Fruit fly (Drosophila melanogaster) whole organism, embryonic: Measurements from ENCODE around the gene CG10492.

Experiments used
- Awh ChIP-seq: fragments of 200-800 bp; sonication (Bioruptor generic); IDR thresholded peaks from 2 replicates; pipeline ENCODE4, ENCODE4 v1.3.6; 2022; ENCODE audit warnings: missing biosample characterization, missing genetic modification characterization
- C15 ChIP-seq: fragments of 200-800 bp; sonication (Bioruptor generic); IDR thresholded peaks from 3 replicates; pipeline ENCODE4 v1.3.6; 2022; ENCODE audit warnings: missing biosample characterization, missing genetic modification characterization
- CG10543 ChIP-seq: fragments of 200-800 bp; sonication (Bioruptor generic); optimal IDR thresholded peaks from 3 replicates; lab custom pipeline; 2017; ENCODE audit warnings: missing biosample characterization, mild to moderate bottlenecking, missing genetic modification characterization, moderate library complexity
- CG12659 ChIP-seq: fragments of 200-800 bp; sonication (Bioruptor generic); optimal IDR thresholded peaks from 3 replicates; lab custom pipeline; 2017; ENCODE audit warnings: mild to moderate bottlenecking, missing biosample characterization, missing genetic modification reagents, missing genetic modification characterization
- CG15269 ChIP-seq: fragments of 200-800 bp; sonication (Bioruptor generic); optimal IDR thresholded peaks from 2 replicates; lab custom pipeline; 2018; ENCODE audit warnings: missing biosample characterization, mild to moderate bottlenecking, missing genetic modification characterization, moderate library complexity
- CG15696 ChIP-seq: fragments of 200-800 bp; sonication (Bioruptor generic); optimal IDR thresholded peaks from 2 replicates; lab custom pipeline; 2019; ENCODE audit warnings: missing biosample characterization, mild to moderate bottlenecking, missing genetic modification characterization, moderate library complexity
- CG17802 ChIP-seq: fragments of 200-800 bp; sonication (Bioruptor generic); optimal IDR thresholded peaks from 2 replicates; lab custom pipeline; 2018; ENCODE audit warnings: missing biosample characterization, mild to moderate bottlenecking, missing genetic modification characterization, moderate library complexity
- CG17829 ChIP-seq: fragments of 200-800 bp; optimal IDR thresholded peaks from 2 replicates; lab custom pipeline; 2019; ENCODE audit warnings: missing biosample characterization, mild to moderate bottlenecking, missing genetic modification characterization, moderate library complexity
- CG17912 ChIP-seq: fragments of 200-800 bp; sonication (Bioruptor generic); optimal IDR thresholded peaks from 2 replicates; lab custom pipeline; 2018; ENCODE audit warnings: missing biosample characterization, mild to moderate bottlenecking, missing genetic modification characterization
- CG18011 ChIP-seq: fragments of 200-800 bp; sonication (Bioruptor generic); optimal IDR thresholded peaks from 2 replicates; lab custom pipeline; 2017; ENCODE audit warnings: missing biosample characterization, missing genetic modification characterization, mild to moderate bottlenecking, moderate library complexity, missing genotype
- CG30020 ChIP-seq: fragments of 200-800 bp; optimal IDR thresholded peaks from 2 replicates; lab custom pipeline; 2019; ENCODE audit warnings: missing biosample characterization, mild to moderate bottlenecking, missing genetic modification characterization, moderate library complexity
- CG31365 ChIP-seq: fragments of 200-800 bp; sonication (Bioruptor generic); optimal IDR thresholded peaks from 2 replicates; lab custom pipeline; 2018; ENCODE audit warnings: missing biosample characterization, mild to moderate bottlenecking, missing genetic modification characterization
- CG3163 ChIP-seq: fragments of 200-800 bp; sonication (Bioruptor generic); optimal IDR thresholded peaks from 3 replicates; lab custom pipeline; 2016; ENCODE audit warnings: missing biosample characterization, missing genetic modification characterization
- CG34422 ChIP-seq: fragments of 200-800 bp; sonication (Bioruptor generic); IDR thresholded peaks from 3 replicates; pipeline ENCODE4 v1.3.6; 2022; ENCODE audit warnings: missing biosample characterization, missing genetic modification characterization
- CG6683 ChIP-seq: fragments of 200-800 bp; sonication (Bioruptor generic); optimal IDR thresholded peaks from 2 replicates; lab custom pipeline; 2017; ENCODE audit warnings: missing biosample characterization, mild to moderate bottlenecking, missing genetic modification characterization, missing genetic modification reagents
- CG7372 ChIP-seq: fragments of 200-800 bp; sonication (Bioruptor generic); IDR thresholded peaks from 2 replicates; pipeline ENCODE4 v1.3.6; 2022; ENCODE audit warnings: missing biosample characterization, missing genetic modification characterization
- CG8290 ChIP-seq, 3 experiments: fragments of 200-800 bp; sonication (Bioruptor generic); optimal IDR thresholded peaks; 2 replicates each; lab custom pipeline; 2016 to 2019; ENCODE audit warnings: missing biosample characterization in 3 of 3, missing genetic modification characterization in 3 of 3, mild to moderate bottlenecking in 2 of 3, moderate library complexity in 1 of 3
- CG9727 ChIP-seq: fragments of 200-800 bp; sonication (Bioruptor generic); optimal IDR thresholded peaks from 3 replicates; lab custom pipeline; 2017; ENCODE audit warnings: missing biosample characterization, mild to moderate bottlenecking, missing genetic modification characterization
- CoRest ChIP-seq: fragments of 200-800 bp; sonication (Bioruptor generic); optimal IDR thresholded peaks from 3 replicates; lab custom pipeline; 2018; ENCODE audit warnings: missing biosample characterization, mild to moderate bottlenecking, missing genetic modification characterization, moderate library complexity
- CrebB ChIP-seq: fragments of 200-800 bp; sonication (Bioruptor generic); optimal IDR thresholded peaks from 3 replicates; lab custom pipeline; 2018; ENCODE audit warnings: missing biosample characterization, mild to moderate bottlenecking, missing genetic modification characterization
- Dip3 ChIP-seq: fragments of 200-800 bp; sonication (Bioruptor generic); optimal IDR thresholded peaks from 3 replicates; lab custom pipeline; 2016; ENCODE audit warnings: missing biosample characterization, missing genetic modification characterization
- Doc3 ChIP-seq: fragments of 200-800 bp; sonication (Bioruptor generic); IDR thresholded peaks from 3 replicates; pipeline ENCODE4 v1.3.6; 2022; ENCODE audit warnings: missing biosample characterization, missing genetic modification characterization; ENCODE audit not compliant: partially characterized antibody
- Elba2 ChIP-seq: fragments of 200-800 bp; sonication (Bioruptor generic); optimal IDR thresholded peaks from 3 replicates; lab custom pipeline; 2016; ENCODE audit warnings: missing biosample characterization, missing genetic modification characterization
- Ets65A ChIP-seq: fragments of 200-800 bp; sonication (Bioruptor generic); peaks from one replicate; lab custom pipeline; 2016; ENCODE audit warnings: missing biosample characterization, missing genetic modification characterization
- Fer1 ChIP-seq: fragments of 200-800 bp; sonication (Bioruptor generic); optimal IDR thresholded peaks from 2 replicates; lab custom pipeline; 2017; ENCODE audit warnings: missing biosample characterization, mild to moderate bottlenecking, missing genetic modification characterization
- Gug ChIP-seq: fragments of 200-800 bp; sonication (Bioruptor generic); IDR thresholded peaks from 4 replicates; pipeline ENCODE4 v1.3.6; 2022; ENCODE audit warnings: missing biosample characterization, missing genetic modification characterization
- Hand ChIP-seq: fragments of 200-800 bp; sonication (Bioruptor generic); optimal IDR thresholded peaks from 2 replicates; lab custom pipeline; 2017; ENCODE audit warnings: mild to moderate bottlenecking, missing biosample characterization, missing genetic modification reagents, missing genetic modification characterization
- Spps ChIP-seq: fragments of 200-800 bp; sonication (Bioruptor generic); optimal IDR thresholded peaks from 2 replicates; lab custom pipeline; 2018; ENCODE audit warnings: missing biosample characterization, mild to moderate bottlenecking, missing genetic modification characterization
- Xrp1 ChIP-seq: fragments of 200-800 bp; sonication (Bioruptor generic); IDR thresholded peaks from 2 replicates; pipeline ENCODE4 v1.3.6; 2022; ENCODE audit warnings: missing biosample characterization, missing genetic modification characterization
- ac ChIP-seq: fragments of 200-800 bp; sonication (Bioruptor generic); optimal IDR thresholded peaks from 3 replicates; lab custom pipeline; 2017; ENCODE audit warnings: missing biosample characterization, mild to moderate bottlenecking, missing genetic modification characterization
- ato ChIP-seq: fragments of 200-800 bp; sonication (Bioruptor generic); IDR thresholded peaks from 2 replicates; pipeline ENCODE4 v1.3.6; 2022; ENCODE audit warnings: missing biosample characterization, missing genetic modification characterization; ENCODE audit not compliant: partially characterized antibody
- az2 ChIP-seq: fragments of 200-800 bp; sonication (Bioruptor generic); optimal IDR thresholded peaks from 3 replicates; lab custom pipeline; 2016; ENCODE audit warnings: missing biosample characterization, missing genetic modification characterization
- ci ChIP-seq: fragments of 200-800 bp; sonication (Bioruptor generic); IDR thresholded peaks from 3 replicates; pipeline ENCODE4 v1.3.6; 2022; ENCODE audit warnings: missing biosample characterization, missing genetic modification characterization
- croc ChIP-seq: fragments of 200-800 bp; sonication (Bioruptor generic); conservative IDR thresholded peaks from 3 replicates; pipeline ENCODE4 v1.3.6; 2022; ENCODE audit warnings: missing biosample characterization, missing genetic modification characterization
- dati ChIP-seq: fragments of 200-800 bp; sonication (Bioruptor generic); IDR thresholded peaks from 2 replicates; pipeline ENCODE4 v1.3.6; 2022; ENCODE audit warnings: missing biosample characterization, missing genetic modification characterization
- dmrt11E ChIP-seq: fragments of 200-800 bp; sonication (Bioruptor generic); optimal IDR thresholded peaks from 3 replicates; lab custom pipeline; 2018; ENCODE audit warnings: missing biosample characterization, mild to moderate bottlenecking, missing genetic modification characterization, moderate library complexity
- eve ChIP-seq, 2 experiments: fragments of >200 bp; optimal IDR thresholded peaks; 2 replicates each; lab custom pipeline; 2017; ENCODE audit warnings: missing biosample characterization in 2 of 2, missing genetic modification characterization in 2 of 2
- hbn ChIP-seq: fragments of 200-800 bp; sonication (Bioruptor generic); IDR thresholded peaks from 2 replicates; pipeline ENCODE4 v1.3.6; 2022; ENCODE audit warnings: missing biosample characterization, missing genetic modification characterization; ENCODE audit not compliant: partially characterized antibody
- lmd ChIP-seq: fragments of 200-800 bp; sonication (Bioruptor generic); IDR thresholded peaks from 2 replicates; pipeline ENCODE4 v1.3.6; 2022; ENCODE audit warnings: missing biosample characterization, missing genetic modification characterization
- lov ChIP-seq, 2 experiments: fragments of 200-800 bp in 1 of 2; fragments of >200 bp in 1 of 2; sonication (Bioruptor generic) in 1 of 2; IDR thresholded peaks in 1 of 2; optimal IDR thresholded peaks in 1 of 2; 2 replicates in 1 of 2; 3 replicates in 1 of 2; pipeline versions ENCODE4 v1.3.6 to Lab custom; 2017 to 2022; ENCODE audit warnings: missing biosample characterization in 1 of 2, missing genetic modification characterization in 1 of 2
- pho ChIP-seq: fragments of 200-800 bp; sonication (Bioruptor generic); optimal IDR thresholded peaks from 2 replicates; lab custom pipeline; 2016; ENCODE audit warnings: missing biosample characterization, missing genetic modification characterization
- phol ChIP-seq: fragments of 200-800 bp; sonication (Bioruptor generic); optimal IDR thresholded peaks from 3 replicates; lab custom pipeline; 2018; ENCODE audit warnings: missing biosample characterization, mild to moderate bottlenecking, missing genetic modification characterization, moderate library complexity
- pum ChIP-seq: fragments of 200-800 bp; sonication (Bioruptor generic); optimal IDR thresholded peaks from 2 replicates; lab custom pipeline; 2016; ENCODE audit warnings: missing biosample characterization, missing genetic modification characterization
- rib ChIP-seq: fragments of 200-800 bp; sonication (Bioruptor generic); IDR thresholded peaks from 2 replicates; pipeline ENCODE4 v1.3.6; 2022; ENCODE audit warnings: missing biosample characterization, missing genetic modification characterization
- ro ChIP-seq: fragments of 200-800 bp; sonication (Bioruptor generic); IDR thresholded peaks from 2 replicates; pipeline ENCODE4 v1.3.6; 2022; ENCODE audit warnings: missing biosample characterization, missing genetic modification characterization
- sens ChIP-seq: fragments of 200-800 bp; sonication (Bioruptor generic); peaks from one replicate; lab custom pipeline; 2016; ENCODE audit warnings: missing biosample characterization, missing genetic modification characterization
- sima ChIP-seq: fragments of 200-800 bp; sonication (Bioruptor generic); optimal IDR thresholded peaks from 2 replicates; lab custom pipeline; 2016; ENCODE audit warnings: missing biosample characterization, missing genetic modification characterization
- tin ChIP-seq: fragments of 200-800 bp; sonication (Bioruptor generic); optimal IDR thresholded peaks from 3 replicates; lab custom pipeline; 2016; ENCODE audit warnings: missing biosample characterization, missing genetic modification characterization
- trem ChIP-seq: fragments of 200-800 bp; optimal IDR thresholded peaks from 3 replicates; lab custom pipeline; 2019; ENCODE audit warnings: missing biosample characterization, mild to moderate bottlenecking, missing genetic modification characterization, moderate library complexity
- z ChIP-seq: fragments of 200-800 bp; sonication (Bioruptor generic); IDR thresholded peaks from 3 replicates; pipeline ENCODE4 v1.3.6; 2022; ENCODE audit warnings: missing biosample characterization, missing genetic modification characterization

CG10492 gene

dm6 chr2L:19058916-19059315 is 5.0 kb downstream of the CG10492 start, which contains the start of gene Phlpp (continued):
- peak; percentile 59 for TF ChIP-seq dmrt11E (tag; lab: Kevin White, UChicago)
- TF ChIP-seq phol (tag; lab: Kevin White, UChicago): peak; percentile 74
- TF ChIP-seq sens: peak; percentile 95
- peak; percentile 26 for TF ChIP-seq Spps (tag; lab: Kevin White, UChicago)
- peak; percentile 49 for TF ChIP-seq CG7372
- TF ChIP-seq Elba2: peak; percentile 18
- TF ChIP-seq pho (GFP tag; lab: Kevin White, UChicago): no peak
- no peak for TF ChIP-seq CG17912 (GFP tag; lab: Kevin White, UChicago)
- TF ChIP-seq lmd: peak; percentile 19; the same call in 1 of the 2 replicates
- no peak for TF ChIP-seq CG18011 (GFP tag; lab: Kevin White, UChicago)
- peak; percentile 67 for TF ChIP-seq CG17829 (tag; lab: Kevin White, UChicago)
- TF ChIP-seq CG17802 (tag; lab: Kevin White, UChicago): peak; percentile 14
- TF ChIP-seq z (GFP tag; lab: Robert Waterston, UW): peak; percentile 57; the same call in 1 of the 3 replicates
- no peak for TF ChIP-seq ro (GFP tag; lab: Robert Waterston, UW)
- TF ChIP-seq CG8290 (GFP tag; optimal IDR thresholded peaks at IDR 0.05; lab: Kevin White, UChicago): peak; percentile 14
- no peak for TF ChIP-seq CG8290 (tag; optimal IDR thresholded peaks at IDR 0.05; lab: Kevin White, UChicago)
- TF ChIP-seq Dip3 (GFP tag; lab: Kevin White, UChicago): peak; percentile 27
- peak; percentile 47 for TF ChIP-seq CoRest
- 0 out of 2 replicates have a peak, but pooled peaks have one; percentile 27 for TF ChIP-seq dati (GFP tag; lab: Robert Waterston, UW)
- peak; percentile 49 for TF ChIP-seq CG3163 (GFP tag; lab: Kevin White, UChicago)
- TF ChIP-seq CG10543 (GFP tag; lab: Kevin White, UChicago): no peak
- TF ChIP-seq rib (GFP tag; lab: Robert Waterston, UW): no peak
- peak; percentile 25 for TF ChIP-seq Fer1
- no peak for TF ChIP-seq CG31365
- TF ChIP-seq CG34422 (GFP tag; lab: Robert Waterston, UW): peak; percentile 70; the same call in 1 of the 3 replicates
- peak; percentile 40; the same call in 1 of the 3 replicates for TF ChIP-seq ci (GFP tag; lab: Robert Waterston, UW)
- peak; percentile 59 for TF ChIP-seq croc
- TF ChIP-seq CG6683: no peak
- no peak for TF ChIP-seq eve (GFP tag; optimal IDR thresholded peaks at IDR 0.05; lab: Kevin White, UChicago)
- TF ChIP-seq CG12659: no peak
- TF ChIP-seq CG15269 (tag; lab: Kevin White, UChicago): no peak
- peak; percentile 12 for TF ChIP-seq CG9727
- peak; percentile 13 for TF ChIP-seq Ets65A (GFP tag; lab: Kevin White, UChicago)
- TF ChIP-seq pum (GFP tag; lab: Kevin White, UChicago): peak; percentile 33
- peak; percentile 60 for TF ChIP-seq trem (tag; lab: Kevin White, UChicago)
- no peak for TF ChIP-seq Hand (GFP tag; lab: Kevin White, UChicago)
- TF ChIP-seq az2 (GFP tag; lab: Kevin White, UChicago): peak; percentile 36
- no peak for TF ChIP-seq lov (optimal IDR thresholded peaks at IDR 0.05; lab: Kevin White, UChicago)
- no peak for TF ChIP-seq lov (GFP tag; IDR thresholded peaks at IDR 0.05; lab: Robert Waterston, UW)
- no peak for TF ChIP-seq ac (GFP tag; lab: Kevin White, UChicago)
- TF ChIP-seq CrebB (tag; lab: Kevin White, UChicago): no peak
- TF ChIP-seq ato (GFP tag; lab: Robert Waterston, UW): no peak
- TF ChIP-seq C15 (GFP tag; lab: Robert Waterston, UW): 0 out of 3 replicates have a peak, but pooled peaks have one; percentile 44
- no peak for TF ChIP-seq Doc3 (GFP tag; lab: Robert Waterston, UW)
- no peak for TF ChIP-seq sima (GFP tag; lab: Kevin White, UChicago)
- TF ChIP-seq Gug: peak; percentile 19; the same call in 1 of the 4 replicates
- TF ChIP-seq CG15696 (tag; lab: Kevin White, UChicago): peak; percentile 60
- no peak for TF ChIP-seq CG30020 (tag; lab: Kevin White, UChicago)
- TF ChIP-seq hbn (GFP tag; lab: Robert Waterston, UW): no peak
- 0 out of 2 replicates have a peak, but pooled peaks have one; percentile 51 for TF ChIP-seq Awh
- TF ChIP-seq Xrp1: peak; percentile 89
- TF ChIP-seq tin (GFP tag; lab: Kevin White, UChicago): peak; percentile 30
